Worm (Caenorhabditis elegans) whole organism, L1 larva: ENCODE results near the gene F40F8.5.

Experiments
- C04F5.9 ChIP-seq: sonication (generic microtip); optimal IDR thresholded peaks from 2 replicates; lab custom pipeline; 2016; ENCODE audit warnings: missing genetic modification characterization, missing compliant biosample characterization
- F16B12.6 ChIP-seq: fragments of 150-350 bp; optimal IDR thresholded peaks from 2 replicates; lab custom pipeline; 2014; ENCODE audit warnings: missing biosample characterization, missing genetic modification characterization
- alr-1 ChIP-seq: fragments of 200-800 bp; sonication (Bioruptor generic); optimal IDR thresholded peaks from 2 replicates; lab custom pipeline; 2018; ENCODE audit warnings: borderline replicate concordance, mild to moderate bottlenecking, missing genetic modification characterization, missing compliant biosample characterization
- aly-2 ChIP-seq: fragments of 150-350 bp; optimal IDR thresholded peaks from 2 replicates; lab custom pipeline; 2014; ENCODE audit warnings: missing biosample characterization, missing genetic modification characterization
- blmp-1 ChIP-seq: fragments of 150-350 bp; optimal IDR thresholded peaks from 2 replicates; lab custom pipeline; 2014; ENCODE audit warnings: missing biosample characterization, missing genetic modification characterization
- ceh-63 ChIP-seq: fragments of 200-800 bp; sonication (Bioruptor generic); optimal IDR thresholded peaks from 2 replicates; lab custom pipeline; 2018; ENCODE audit warnings: mild to moderate bottlenecking, missing genetic modification characterization, missing compliant biosample characterization
- ceh-8 ChIP-seq: fragments of 200-800 bp; sonication (Bioruptor generic); optimal IDR thresholded peaks from 2 replicates; lab custom pipeline; 2018; ENCODE audit warnings: mild to moderate bottlenecking, missing genetic modification characterization, moderate library complexity, missing compliant biosample characterization
- ceh-88 ChIP-seq: fragments of 200-800 bp; sonication (Bioruptor generic); IDR thresholded peaks from 2 replicates; pipeline ENCODE4 v1.3.6; 2022; ENCODE audit warnings: missing genetic modification characterization, missing compliant biosample characterization
- ces-1 ChIP-seq: fragments of 150-350 bp; optimal IDR thresholded peaks from 2 replicates; lab custom pipeline; 2014; ENCODE audit warnings: missing biosample characterization, missing genetic modification reagents, missing genetic modification characterization
- dsc-1 ChIP-seq: sonication (generic microtip); optimal IDR thresholded peaks from 2 replicates; lab custom pipeline; 2016; ENCODE audit warnings: mild to moderate bottlenecking, missing genetic modification characterization, missing compliant biosample characterization
- efl-1 ChIP-seq, 4 experiments: fragments of 150-350 bp; optimal IDR thresholded peaks in 3 of 4; peaks in 1 of 4; 1 replicate in 1 of 4; 2 replicates in 3 of 4; lab custom pipeline; 2014; ENCODE audit warnings: missing biosample characterization in 2 of 4, missing genetic modification characterization in 2 of 4, missing genetic modification reagents in 2 of 4
- egl-13 ChIP-seq: sonication (generic microtip); optimal IDR thresholded peaks from 2 replicates; lab custom pipeline; 2016; ENCODE audit warnings: missing genotype, missing genetic modification reagents, missing genetic modification characterization, missing compliant biosample characterization
- ets-5 ChIP-seq: fragments of 200-800 bp; sonication (Bioruptor generic); IDR thresholded peaks from 2 replicates; pipeline ENCODE4 v1.3.6; 2022; ENCODE audit warnings: missing genetic modification characterization, missing compliant biosample characterization
- fkh-10 ChIP-seq: sonication (generic microtip); optimal IDR thresholded peaks from 2 replicates; lab custom pipeline; 2017; ENCODE audit warnings: missing biosample characterization, missing genetic modification reagents, missing genetic modification characterization
- fos-1 ChIP-seq: fragments of 150-350 bp; optimal IDR thresholded peaks from 2 replicates; lab custom pipeline; 2014; ENCODE audit warnings: missing biosample characterization, missing genetic modification characterization
- hpl-2 ChIP-seq: fragments of 150-350 bp; optimal IDR thresholded peaks from 2 replicates; lab custom pipeline; 2014; ENCODE audit warnings: missing biosample characterization, missing genetic modification reagents, missing genetic modification characterization
- irx-1 ChIP-seq: sonication (generic microtip); optimal IDR thresholded peaks from 2 replicates; lab custom pipeline; 2016; ENCODE audit warnings: missing genetic modification characterization, missing compliant biosample characterization
- lin-13 ChIP-seq: fragments of 150-350 bp; optimal IDR thresholded peaks from 2 replicates; lab custom pipeline; 2014; ENCODE audit warnings: missing biosample characterization, missing genetic modification reagents, missing genetic modification characterization
- lin-14 ChIP-seq: fragments of 200-800 bp; sonication (Bioruptor generic); optimal IDR thresholded peaks from 2 replicates; lab custom pipeline; 2018; ENCODE audit warnings: mild to moderate bottlenecking, missing genetic modification characterization, moderate library complexity, missing compliant biosample characterization
- lin-15B ChIP-seq: fragments of 150-350 bp; sonication (generic microtip); optimal IDR thresholded peaks from 3 replicates; lab custom pipeline; 2014; ENCODE audit warnings: missing biosample characterization, missing genetic modification characterization
- lin-39 ChIP-seq: fragments of 150-350 bp; optimal IDR thresholded peaks from 2 replicates; lab custom pipeline; 2014; ENCODE audit warnings: missing biosample characterization, missing genetic modification reagents, missing genetic modification characterization
- lir-3 ChIP-seq: sonication (generic microtip); optimal IDR thresholded peaks from 2 replicates; lab custom pipeline; 2016; ENCODE audit warnings: mild to moderate bottlenecking, missing genetic modification characterization, moderate library complexity, missing compliant biosample characterization; ENCODE audit not compliant: poor library complexity
- mdl-1 ChIP-seq, 2 experiments: fragments of 150-350 bp; optimal IDR thresholded peaks; 2 replicates each; lab custom pipeline; 2014 to 2017; ENCODE audit warnings: missing biosample characterization in 2 of 2, missing genetic modification characterization in 2 of 2, inconsistent platforms in 1 of 2
- mef-2 ChIP-seq: fragments of 150-350 bp; optimal IDR thresholded peaks from 2 replicates; lab custom pipeline; 2014; ENCODE audit warnings: missing biosample characterization, missing genetic modification characterization
- mep-1 ChIP-seq: fragments of 150-350 bp; optimal IDR thresholded peaks from 2 replicates; lab custom pipeline; 2014; ENCODE audit warnings: missing biosample characterization, missing genetic modification characterization
- nhr-11 ChIP-seq: fragments of 150-350 bp; optimal IDR thresholded peaks from 2 replicates; lab custom pipeline; 2014; ENCODE audit warnings: missing biosample characterization, missing genetic modification characterization
- nhr-12 ChIP-seq: sonication (generic microtip); optimal IDR thresholded peaks from 2 replicates; lab custom pipeline; 2017; ENCODE audit warnings: missing biosample characterization, missing genetic modification characterization
- nhr-19 ChIP-seq: fragments of 200-800 bp; sonication (Bioruptor generic); conservative IDR thresholded peaks from 2 replicates; pipeline ENCODE4 v1.3.6; 2022; ENCODE audit warnings: missing genetic modification characterization, missing compliant biosample characterization
- nhr-20 ChIP-seq: sonication (generic microtip); optimal IDR thresholded peaks from 2 replicates; lab custom pipeline; 2016; ENCODE audit warnings: mild to moderate bottlenecking, missing genetic modification characterization, missing compliant biosample characterization
- nhr-28 ChIP-seq: fragments of 150-350 bp; optimal IDR thresholded peaks from 2 replicates; lab custom pipeline; 2014; ENCODE audit warnings: missing biosample characterization, missing genetic modification characterization
- nhr-47 ChIP-seq: sonication (generic microtip); optimal IDR thresholded peaks from 2 replicates; lab custom pipeline; 2016; ENCODE audit warnings: mild to moderate bottlenecking, missing genetic modification characterization, moderate library complexity, missing compliant biosample characterization
- nhr-71 ChIP-seq: sonication (generic microtip); optimal IDR thresholded peaks from 2 replicates; lab custom pipeline; 2016; ENCODE audit warnings: mild to moderate bottlenecking, missing genetic modification characterization, moderate library complexity, missing compliant biosample characterization
- nhr-84 ChIP-seq: sonication (generic microtip); optimal IDR thresholded peaks from 2 replicates; lab custom pipeline; 2017; ENCODE audit warnings: missing biosample characterization, missing genetic modification characterization
- nhr-85 ChIP-seq: sonication (generic microtip); peaks from one replicate; lab custom pipeline; 2016; ENCODE audit warnings: missing genetic modification characterization, inconsistent platforms, missing compliant biosample characterization
- snu-23 ChIP-seq: sonication (generic microtip); optimal IDR thresholded peaks from 2 replicates; lab custom pipeline; 2016; ENCODE audit warnings: missing genetic modification characterization, missing compliant biosample characterization
- sox-4 ChIP-seq: sonication (generic microtip); optimal IDR thresholded peaks from 2 replicates; lab custom pipeline; 2016; ENCODE audit warnings: missing genetic modification characterization, missing compliant biosample characterization
- tbx-2 ChIP-seq: sonication (generic microtip); optimal IDR thresholded peaks from 2 replicates; lab custom pipeline; 2016; ENCODE audit warnings: missing genetic modification characterization, missing compliant biosample characterization
- tlp-1 ChIP-seq: fragments of 150-350 bp; optimal IDR thresholded peaks from 2 replicates; lab custom pipeline; 2014; ENCODE audit warnings: missing biosample characterization, missing genetic modification characterization
- unc-30 ChIP-seq: sonication (generic microtip); optimal IDR thresholded peaks from 2 replicates; lab custom pipeline; 2017; ENCODE audit warnings: missing biosample characterization, missing genetic modification characterization
- unc-86 ChIP-seq: sonication (generic microtip); optimal IDR thresholded peaks from 2 replicates; lab custom pipeline; 2016; ENCODE audit warnings: missing genetic modification characterization, missing compliant biosample characterization
- unc-98 ChIP-seq: fragments of 200-800 bp; sonication (Bioruptor generic); IDR thresholded peaks from 2 replicates; pipeline ENCODE4 v1.3.6; 2022; ENCODE audit warnings: missing genetic modification characterization, missing compliant biosample characterization
- xbp-1 ChIP-seq: sonication (generic microtip); optimal IDR thresholded peaks from 2 replicates; lab custom pipeline; 2016; ENCODE audit warnings: missing genetic modification characterization, missing compliant biosample characterization
- zip-4 ChIP-seq: fragments of 200-800 bp; sonication (Bioruptor generic); optimal IDR thresholded peaks from 2 replicates; lab custom pipeline; 2018; ENCODE audit warnings: mild to moderate bottlenecking, missing genetic modification characterization, moderate library complexity, missing compliant biosample characterization
- ztf-11 ChIP-seq, 2 experiments: sonication (generic microtip); optimal IDR thresholded peaks; 2 replicates each; lab custom pipeline; 2016 to 2017; ENCODE audit warnings: missing genetic modification characterization in 2 of 2, missing biosample characterization in 1 of 2, missing compliant biosample characterization in 1 of 2

The F40F8.5 gene

ce11 chrII:11112419-11112818 is 22.3 kb downstream of the F40F8.5 start, which contains the start of gene mat-2:
TSS of gene mat-2 (plus strand) at chrII:11112719.
- TF ChIP-seq efl-1 (optimal IDR thresholded peaks at IDR 0.05; lab: Kevin White, UChicago) (no peak), efl-1 (GFP tag; optimal IDR thresholded peaks at IDR 0.05 in 1 of 2; lab: Kevin White, UChicago) (peak in 1 of 2 experiments; percentile 68), mdl-1 (tag; optimal IDR thresholded peaks at IDR 0.05; lab: Kevin White, UChicago) (no peak)

ce11 chrII:11111107-11111506 is 23.6 kb downstream of the F40F8.5 start, which contains the start of gene glb-4:
TSS of gene glb-4 (minus strand) at chrII:11111207.
- no peak for TF ChIP-seq unc-98 (GFP tag; lab: Robert Waterston, UW)
- no peak for TF ChIP-seq lin-39 (tag; lab: Kevin White, UChicago)
- TF ChIP-seq unc-86 (tag; lab: Kevin White, UChicago), result peak; percentile 21
- TF ChIP-seq hpl-2, result no peak
- no peak for TF ChIP-seq aly-2 (tag; lab: Kevin White, UChicago)
- TF ChIP-seq xbp-1 (tag; lab: Kevin White, UChicago), result no peak
- no peak for TF ChIP-seq nhr-84 (tag; lab: Kevin White, UChicago)
- no peak for TF ChIP-seq zip-4 (GFP tag; lab: Kevin White, UChicago)
- TF ChIP-seq mdl-1 (tag; optimal IDR thresholded peaks at IDR 0.05; lab: Kevin White, UChicago), result no peak
- no peak for TF ChIP-seq nhr-20
- no peak for TF ChIP-seq alr-1 (tag; lab: Kevin White, UChicago)
- TF ChIP-seq nhr-71, result peak; percentile 18
- TF ChIP-seq fkh-10 (GFP tag; lab: Kevin White, UChicago), result peak; percentile 7
- TF ChIP-seq egl-13 (tag; lab: Kevin White, UChicago), result no peak
- TF ChIP-seq tlp-1 (tag; lab: Kevin White, UChicago), result no peak
- no peak for TF ChIP-seq nhr-85 (tag; lab: Kevin White, UChicago)
- TF ChIP-seq nhr-11 (tag; lab: Kevin White, UChicago), result no peak
- no peak for TF ChIP-seq ztf-11 (tag; optimal IDR thresholded peaks at IDR 0.05; lab: Kevin White, UChicago)
- peak; percentile 57 for TF ChIP-seq lin-14 (GFP tag; lab: Kevin White, UChicago)

- TF ChIP-seq C04F5.9 (tag; lab: Kevin White, UChicago), result no peak
- no peak for TF ChIP-seq tbx-2 (tag; lab: Kevin White, UChicago)
- no peak for TF ChIP-seq nhr-47 (tag; lab: Kevin White, UChicago)
- TF ChIP-seq ceh-88, result no peak
- TF ChIP-seq mef-2 (tag; lab: Kevin White, UChicago), result no peak
- TF ChIP-seq fos-1, result no peak
- no peak for TF ChIP-seq nhr-28 (tag; lab: Kevin White, UChicago)
- TF ChIP-seq fkh-10 (GFP tag; lab: Kevin White, UChicago), result no peak
- TF ChIP-seq lin-14 (GFP tag; lab: Kevin White, UChicago), result no peak
- no peak for TF ChIP-seq ets-5 (GFP tag; lab: Robert Waterston, UW)
- TF ChIP-seq nhr-12 (tag; lab: Kevin White, UChicago), result no peak
- TF ChIP-seq snu-23 (GFP tag; lab: Kevin White, UChicago), result no peak
- no peak for TF ChIP-seq lin-15B (tag; lab: Kevin White, UChicago)
- TF ChIP-seq lir-3 (tag; lab: Kevin White, UChicago), result no peak
- TF ChIP-seq nhr-11 (tag; lab: Kevin White, UChicago), result no peak
- TF ChIP-seq lin-13, result no peak
- TF ChIP-seq F16B12.6 (tag; lab: Kevin White, UChicago), result no peak
- no peak for TF ChIP-seq ces-1 (GFP tag; lab: Kevin White, UChicago)
- TF ChIP-seq unc-30 (tag; lab: Kevin White, UChicago), result no peak
These were observed 24.3 kb downstream of the F40F8.5 start for ce11 chrII:11110419-11110818.

- TF ChIP-seq dsc-1 (tag; lab: Kevin White, UChicago) (no peak), tlp-1 (tag; lab: Kevin White, UChicago) (no peak), ceh-8 (no peak), sox-4 (tag; lab: Kevin White, UChicago) (no peak), blmp-1 (tag; lab: Kevin White, UChicago) (no peak), ceh-63 (no peak), irx-1 (tag; lab: Kevin White, UChicago) (no peak), zip-4 (GFP tag; lab: Kevin White, UChicago) (no peak), nhr-19 (GFP tag; lab: Robert Waterston, UW) (no peak), tbx-2 (tag; lab: Kevin White, UChicago) (no peak), mep-1 (tag; lab: Kevin White, UChicago) (no peak)
These were observed 26.9 kb downstream of the F40F8.5 start, which contains the start of gene apc-17 for ce11 chrII:11107828-11108227. TSS of gene apc-17 (plus strand) at chrII:11108128.
